Worm (Caenorhabditis elegans) whole organism, midembryonic: ENCODE measurements around the gene srr-8.
A peak's percentile ranks its signal among the peaks of the same experiment; 100 is the strongest.

Experiments used
- T22C8.4 ChIP-seq: fragments of 200-800 bp; sonication (Bioruptor generic); IDR thresholded peaks from 2 replicates; pipeline ENCODE4 v1.3.6; 2022; ENCODE audit warnings: missing genetic modification characterization, missing compliant biosample characterization
- klf-2 ChIP-seq: fragments of 200-800 bp; sonication (Bioruptor generic); conservative IDR thresholded peaks from 2 replicates; pipeline ENCODE4 v1.3.6; 2022; ENCODE audit warnings: missing genetic modification reagents, missing genetic modification characterization, missing compliant biosample characterization
- ztf-23 ChIP-seq: fragments of 200-800 bp; sonication (Bioruptor generic); IDR thresholded peaks from 2 replicates; pipeline ENCODE4 v1.3.6; 2022; ENCODE audit warnings: missing genetic modification reagents, missing genetic modification characterization, missing compliant biosample characterization
- ztf-29 ChIP-seq: fragments of 200-800 bp; sonication (Bioruptor generic); IDR thresholded peaks from 2 replicates; pipeline ENCODE4 v1.3.6; 2022; ENCODE audit warnings: missing genetic modification reagents, missing genetic modification characterization, missing compliant biosample characterization

ce11 chrV:4962968-4963367 lies 38.5 kb upstream of the srr-8 start, which contains the start of gene tam-1:
- TF ChIP-seq ztf-29 (GFP tag; lab: Robert Waterston, UW) (0 out of 2 replicates have a peak, but pooled peaks have one; percentile 9), T22C8.4 (GFP tag; lab: Robert Waterston, UW) (peak; percentile 50; the same call in 1 of the 2 replicates), ztf-23 (GFP tag; lab: Robert Waterston, UW) (no peak), klf-2 (GFP tag; lab: Robert Waterston, UW) (no peak)
